Fruit fly (Drosophila melanogaster) whole organism, prepupa: ENCODE data around the gene Grd.
A peak's percentile ranks its signal among the peaks of the same experiment; 100 is the strongest.

Source experiments
- Blimp-1 ChIP-seq: fragments of 200-800 bp; sonication (Bioruptor generic); optimal IDR thresholded peaks from 3 replicates; lab custom pipeline; 2017; ENCODE audit warnings: missing biosample characterization, missing genetic modification characterization, mild to moderate bottlenecking, moderate library complexity, missing genetic modification reagents
- CG10631 ChIP-seq: fragments of 200-800 bp; sonication (Bioruptor generic); optimal IDR thresholded peaks from 2 replicates; lab custom pipeline; 2016; ENCODE audit warnings: missing biosample characterization, missing genetic modification characterization
- CG11294 ChIP-seq: fragments of 200-800 bp; sonication (Bioruptor generic); IDR thresholded peaks from 2 replicates; pipeline ENCODE4 v1.3.6; 2022; ENCODE audit warnings: missing biosample characterization, missing genetic modification characterization
- CG11762 ChIP-seq: fragments of 200-800 bp; sonication (Bioruptor generic); optimal IDR thresholded peaks from 3 replicates; lab custom pipeline; 2016; ENCODE audit warnings: missing biosample characterization, missing genetic modification characterization; ENCODE audit not compliant: insufficient read depth
- CG11902 ChIP-seq: fragments of 200-800 bp; sonication (Bioruptor generic); optimal IDR thresholded peaks from 3 replicates; lab custom pipeline; 2016; ENCODE audit warnings: missing biosample characterization, missing genetic modification characterization
- CG1621 ChIP-seq: fragments of 200-800 bp; sonication (Bioruptor generic); optimal IDR thresholded peaks from 3 replicates; lab custom pipeline; 2018; ENCODE audit warnings: missing biosample characterization, mild to moderate bottlenecking, missing genetic modification characterization
- CG16779 ChIP-seq: fragments of 200-800 bp; sonication (Bioruptor generic); optimal IDR thresholded peaks from 3 replicates; lab custom pipeline; 2017; ENCODE audit warnings: missing biosample characterization, mild to moderate bottlenecking, missing genetic modification characterization
- CG3032 ChIP-seq: fragments of 200-800 bp; optimal IDR thresholded peaks from 2 replicates; lab custom pipeline; 2019; ENCODE audit warnings: missing biosample characterization, mild to moderate bottlenecking, missing genetic modification characterization, moderate library complexity
- CG31627 ChIP-seq: fragments of 200-800 bp; sonication (Bioruptor generic); optimal IDR thresholded peaks from 3 replicates; lab custom pipeline; 2016; ENCODE audit warnings: missing biosample characterization, missing genetic modification characterization
- CG32006 ChIP-seq: fragments of 200-800 bp; sonication (Bioruptor generic); optimal IDR thresholded peaks from 3 replicates; lab custom pipeline; 2017; ENCODE audit warnings: missing biosample characterization, mild to moderate bottlenecking, missing genetic modification characterization
- CG34406 ChIP-seq: fragments of 200-800 bp; sonication (Bioruptor generic); optimal IDR thresholded peaks from 3 replicates; lab custom pipeline; 2016; ENCODE audit warnings: missing biosample characterization, missing genetic modification characterization
- CG6792 ChIP-seq: fragments of 200-800 bp; sonication (Bioruptor generic); optimal IDR thresholded peaks from 3 replicates; lab custom pipeline; 2016; ENCODE audit warnings: missing biosample characterization, missing genetic modification characterization
- CG6854 ChIP-seq: fragments of 200-800 bp; sonication (Bioruptor generic); optimal IDR thresholded peaks from 2 replicates; lab custom pipeline; 2017; ENCODE audit warnings: missing biosample characterization, mild to moderate bottlenecking, missing genetic modification characterization
- CG8119 ChIP-seq: fragments of 200-800 bp; sonication (Bioruptor generic); IDR thresholded peaks from 3 replicates; pipeline ENCODE4 v1.3.6; 2022; ENCODE audit warnings: missing biosample characterization, missing genetic modification characterization
- CG8632 ChIP-seq: fragments of 200-800 bp; sonication (Bioruptor generic); optimal IDR thresholded peaks from 3 replicates; lab custom pipeline; 2016; ENCODE audit warnings: missing biosample characterization, missing genetic modification characterization
- CG9139 ChIP-seq: fragments of 200-800 bp; sonication (Bioruptor generic); optimal IDR thresholded peaks from 3 replicates; lab custom pipeline; 2017; ENCODE audit warnings: missing biosample characterization, mild to moderate bottlenecking, missing genetic modification characterization
- Eip78C ChIP-seq: fragments of 200-800 bp; sonication (Bioruptor generic); peaks from one replicate; lab custom pipeline; 2016; ENCODE audit warnings: missing biosample characterization, missing genetic modification characterization
- Eip93F ChIP-seq: fragments of 200-800 bp; sonication (Bioruptor generic); optimal IDR thresholded peaks from 2 replicates; lab custom pipeline; 2016; ENCODE audit warnings: missing biosample characterization, mild to moderate bottlenecking, missing genetic modification characterization
- Gug ChIP-seq: fragments of 200-800 bp; sonication (Bioruptor generic); IDR thresholded peaks from 2 replicates; pipeline ENCODE4 v1.3.6; 2022; ENCODE audit warnings: missing biosample characterization, missing genetic modification characterization
- Hr39 ChIP-seq: fragments of 200-800 bp; sonication (Bioruptor generic); optimal IDR thresholded peaks from 2 replicates; lab custom pipeline; 2016; ENCODE audit warnings: missing biosample characterization, missing genetic modification characterization
- OdsH ChIP-seq: fragments of 200-800 bp; sonication (Bioruptor generic); optimal IDR thresholded peaks from 3 replicates; lab custom pipeline; 2016; ENCODE audit warnings: missing biosample characterization, missing genetic modification characterization
- Sox102F ChIP-seq: fragments of 200-800 bp; sonication (Bioruptor generic); optimal IDR thresholded peaks from 2 replicates; lab custom pipeline; 2016; ENCODE audit warnings: missing biosample characterization, mild to moderate bottlenecking, missing genetic modification characterization
- Sox14 ChIP-seq: fragments of 200-800 bp; sonication (Bioruptor generic); optimal IDR thresholded peaks from 3 replicates; lab custom pipeline; 2016; ENCODE audit warnings: missing biosample characterization, missing genetic modification characterization
- achi ChIP-seq: fragments of 200-800 bp; sonication (Bioruptor generic); optimal IDR thresholded peaks from 3 replicates; lab custom pipeline; 2016; ENCODE audit warnings: missing biosample characterization, missing genetic modification characterization
- acj6 ChIP-seq: fragments of 200-800 bp; sonication (Bioruptor generic); optimal IDR thresholded peaks from 3 replicates; lab custom pipeline; 2016; ENCODE audit warnings: missing biosample characterization, missing genetic modification characterization
- eg ChIP-seq: fragments of 200-800 bp; sonication (Bioruptor generic); IDR thresholded peaks from 3 replicates; pipeline ENCODE4 v1.3.6; 2022; ENCODE audit warnings: missing biosample characterization, missing genetic modification characterization
- esn ChIP-seq: fragments of 200-800 bp; sonication (Bioruptor generic); optimal IDR thresholded peaks from 2 replicates; lab custom pipeline; 2016; ENCODE audit warnings: missing biosample characterization, mild to moderate bottlenecking, missing genetic modification characterization, moderate library complexity
- fd85E ChIP-seq: fragments of 200-800 bp; sonication (Bioruptor generic); optimal IDR thresholded peaks from 3 replicates; lab custom pipeline; 2016; ENCODE audit warnings: missing biosample characterization, missing genetic modification characterization
- lz ChIP-seq: fragments of 200-800 bp; sonication (Bioruptor generic); optimal IDR thresholded peaks from 3 replicates; lab custom pipeline; 2016; ENCODE audit warnings: missing biosample characterization, missing genetic modification characterization
- pdm3 ChIP-seq: fragments of 200-800 bp; sonication (Bioruptor generic); optimal IDR thresholded peaks from 3 replicates; lab custom pipeline; 2016; ENCODE audit warnings: missing biosample characterization, missing genetic modification characterization
- spab ChIP-seq: fragments of 200-800 bp; sonication (Bioruptor generic); optimal IDR thresholded peaks from 2 replicates; lab custom pipeline; 2017; ENCODE audit warnings: missing biosample characterization, mild to moderate bottlenecking, missing genetic modification characterization, missing genetic modification reagents
- ss ChIP-seq, 2 experiments: fragments of 200-800 bp; sonication (Bioruptor generic); optimal IDR thresholded peaks; 2 replicates in 1 of 2; 3 replicates in 1 of 2; lab custom pipeline; 2017 to 2018; ENCODE audit warnings: mild to moderate bottlenecking in 2 of 2, missing biosample characterization in 2 of 2, missing genetic modification characterization in 2 of 2, moderate library complexity in 1 of 2
- svp ChIP-seq: fragments of 200-800 bp; sonication (Bioruptor generic); peaks from one replicate; lab custom pipeline; 2016; ENCODE audit warnings: missing biosample characterization, missing genetic modification characterization
- vri ChIP-seq: fragments of 200-800 bp; sonication (Bioruptor generic); optimal IDR thresholded peaks from 3 replicates; lab custom pipeline; 2016; ENCODE audit warnings: missing biosample characterization, mild to moderate bottlenecking, missing genetic modification characterization

Gene Grd

dm6 chr3L:17802107-17802506, 21.0 kb upstream of the Grd start, which contains the start of gene NUCB1 (continued):
- TF ChIP-seq CG32006 (GFP tag; lab: Kevin White, UChicago) (no peak), pdm3 (GFP tag; lab: Kevin White, UChicago) (no peak), eg (GFP tag; lab: Robert Waterston, UW) (peak; percentile 34; the same call in 2 of the 3 replicates), Blimp-1 (GFP tag; lab: Kevin White, UChicago) (no peak), vri (GFP tag; lab: Kevin White, UChicago) (no peak), Gug (GFP tag; lab: Robert Waterston, UW) (no peak), CG11902 (GFP tag; lab: Kevin White, UChicago) (no peak), CG11294 (GFP tag; lab: Robert Waterston, UW) (no peak), fd85E (GFP tag; lab: Kevin White, UChicago) (no peak), CG1621 (tag; lab: Kevin White, UChicago) (no peak), CG3032 (tag; lab: Kevin White, UChicago) (no peak), CG6792 (GFP tag; lab: Kevin White, UChicago) (no peak), spab (GFP tag; lab: Kevin White, UChicago) (no peak), CG16779 (tag; lab: Kevin White, UChicago) (no peak), ss (GFP tag; optimal IDR thresholded peaks at IDR 0.05; lab: Kevin White, UChicago) (no peak), CG10631 (GFP tag; lab: Kevin White, UChicago) (no peak), Sox14 (GFP tag; lab: Kevin White, UChicago) (no peak), CG11762 (GFP tag; lab: Kevin White, UChicago) (no peak), Sox102F (GFP tag; lab: Kevin White, UChicago) (no peak)

DNA sequence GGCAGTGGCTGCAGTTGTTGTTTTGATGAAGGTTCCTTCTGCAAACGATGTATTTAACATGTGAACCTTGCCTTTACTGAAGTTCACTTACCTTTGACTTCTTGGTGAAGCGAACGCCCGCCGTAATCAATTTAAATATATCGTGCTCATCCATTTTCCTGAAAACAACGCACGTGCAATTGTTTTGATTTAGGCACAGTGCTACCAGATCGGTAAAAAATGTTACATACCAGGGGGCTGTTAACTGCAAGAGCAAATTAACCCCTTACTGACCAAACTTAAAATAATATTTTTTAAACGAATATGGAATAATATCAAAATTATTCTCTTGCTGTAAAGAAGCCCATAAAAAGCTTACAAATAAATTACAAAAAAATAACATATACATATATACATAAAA, 18.6 kb upstream of the Grd start, which contains the start of gene ais:
ais (minus strand) TSS at position 205 of the 400 bp plus-strand sequence.
- no peak for TF ChIP-seq fd85E (GFP tag; lab: Kevin White, UChicago)
- TF ChIP-seq Hr39 (GFP tag; lab: Kevin White, UChicago) = peak; percentile 28
- TF ChIP-seq CG34406 (GFP tag; lab: Kevin White, UChicago) = peak; percentile 9
- peak; percentile 23 for TF ChIP-seq lz (GFP tag; lab: Kevin White, UChicago)
- TF ChIP-seq Eip78C (GFP tag; lab: Kevin White, UChicago) = no peak
- TF ChIP-seq CG31627 (GFP tag; lab: Kevin White, UChicago) = peak; percentile 10
- no peak for TF ChIP-seq achi
- no peak for TF ChIP-seq Eip93F (GFP tag; lab: Kevin White, UChicago)
- TF ChIP-seq OdsH (GFP tag; lab: Kevin White, UChicago) = peak; percentile 42
- TF ChIP-seq acj6 = peak; percentile 17
- peak; percentile 41 for TF ChIP-seq esn (GFP tag; lab: Kevin White, UChicago)
- TF ChIP-seq, all 60 proteins: peak for 7

dm6 chr3L:17806357-17807025, 16.6 kb upstream of the Grd start, which contains the start of gene CG32187:
Gene CG32187 (minus strand): TSS chr3L:17806365.
- TF ChIP-seq svp (GFP tag; lab: Kevin White, UChicago) = no peak
- TF ChIP-seq CG9139 (GFP tag; lab: Kevin White, UChicago) = no peak
- TF ChIP-seq CG1621 (tag; lab: Kevin White, UChicago) = no peak
- no peak for TF ChIP-seq CG32006 (GFP tag; lab: Kevin White, UChicago)
- TF ChIP-seq Sox102F (GFP tag; lab: Kevin White, UChicago) = no peak
- TF ChIP-seq ss (GFP tag; optimal IDR thresholded peaks at IDR 0.05; lab: Kevin White, UChicago) = no peak
- no peak for TF ChIP-seq CG8632 (GFP tag; lab: Kevin White, UChicago)
- TF ChIP-seq CG6854 (GFP tag; lab: Kevin White, UChicago) = no peak
- TF ChIP-seq CG8119 (GFP tag; lab: Robert Waterston, UW) = no peak
